Fruit fly (Drosophila melanogaster) whole organism, adult: ENCODE measurements around the gene CG10237.

Experiments used
- CG11617 ChIP-seq: fragments of 200-800 bp; sonication (Bioruptor generic); optimal IDR thresholded peaks from 2 replicates; lab custom pipeline; 2017; ENCODE audit warnings: mild to moderate bottlenecking, missing biosample characterization, missing genetic modification reagents, missing genetic modification characterization
- CG1620 ChIP-seq: fragments of 200-800 bp; sonication (Bioruptor generic); optimal IDR thresholded peaks from 2 replicates; lab custom pipeline; 2016; ENCODE audit warnings: missing biosample characterization, missing genetic modification characterization
- CG33017 ChIP-seq: fragments of 200-800 bp; sonication (Bioruptor generic); optimal IDR thresholded peaks from 2 replicates; lab custom pipeline; 2018; ENCODE audit warnings: missing biosample characterization, mild to moderate bottlenecking, missing genetic modification characterization, moderate library complexity
- Clk ChIP-seq: fragments of 200-800 bp; sonication (Bioruptor generic); optimal IDR thresholded peaks from 2 replicates; lab custom pipeline; 2017; ENCODE audit warnings: missing biosample characterization, missing genetic modification characterization
- Crg-1 ChIP-seq: fragments of 200-800 bp; sonication (Bioruptor generic); optimal IDR thresholded peaks from 2 replicates; lab custom pipeline; 2016; ENCODE audit warnings: missing biosample characterization, missing genetic modification characterization
- Mnt ChIP-seq: fragments of 200-800 bp; sonication (Bioruptor generic); optimal IDR thresholded peaks from 2 replicates; lab custom pipeline; 2016; ENCODE audit warnings: missing biosample characterization, mild to moderate bottlenecking, missing genetic modification characterization
- kay ChIP-seq: fragments of 200-800 bp; sonication (Bioruptor generic); peaks from one replicate; lab custom pipeline; 2016; ENCODE audit warnings: missing biosample characterization, missing genetic modification characterization, borderline replicate concordance

dm6 chr2L:19440285-19440684 lies 2.2 kb downstream of the CG10237 start:
- TF ChIP-seq CG11617 (GFP tag; lab: Kevin White, UChicago) (no peak), Crg-1 (GFP tag; lab: Kevin White, UChicago) (no peak), CG1620 (GFP tag; lab: Kevin White, UChicago) (no peak), kay (GFP tag; lab: Kevin White, UChicago) (peak; percentile 94), CG33017 (tag; lab: Kevin White, UChicago) (no peak), Clk (GFP tag; lab: Kevin White, UChicago) (no peak), Mnt (GFP tag; lab: Kevin White, UChicago) (no peak)
